Fruit fly (Drosophila melanogaster) S2 (cell line): ENCODE data around the gene Ids.
A peak's percentile ranks its signal among the peaks of the same experiment; 100 is the strongest.

ENCODE experiments used
- CG8478 ChIP-seq: fragments of >200 bp; optimal IDR thresholded peaks from 2 replicates; lab custom pipeline; 2018
- CTCF ChIP-seq, 2 experiments: fragments of >200 bp; optimal IDR thresholded peaks; 2 replicates each; lab custom pipeline; 2018

Ids gene

DNA sequence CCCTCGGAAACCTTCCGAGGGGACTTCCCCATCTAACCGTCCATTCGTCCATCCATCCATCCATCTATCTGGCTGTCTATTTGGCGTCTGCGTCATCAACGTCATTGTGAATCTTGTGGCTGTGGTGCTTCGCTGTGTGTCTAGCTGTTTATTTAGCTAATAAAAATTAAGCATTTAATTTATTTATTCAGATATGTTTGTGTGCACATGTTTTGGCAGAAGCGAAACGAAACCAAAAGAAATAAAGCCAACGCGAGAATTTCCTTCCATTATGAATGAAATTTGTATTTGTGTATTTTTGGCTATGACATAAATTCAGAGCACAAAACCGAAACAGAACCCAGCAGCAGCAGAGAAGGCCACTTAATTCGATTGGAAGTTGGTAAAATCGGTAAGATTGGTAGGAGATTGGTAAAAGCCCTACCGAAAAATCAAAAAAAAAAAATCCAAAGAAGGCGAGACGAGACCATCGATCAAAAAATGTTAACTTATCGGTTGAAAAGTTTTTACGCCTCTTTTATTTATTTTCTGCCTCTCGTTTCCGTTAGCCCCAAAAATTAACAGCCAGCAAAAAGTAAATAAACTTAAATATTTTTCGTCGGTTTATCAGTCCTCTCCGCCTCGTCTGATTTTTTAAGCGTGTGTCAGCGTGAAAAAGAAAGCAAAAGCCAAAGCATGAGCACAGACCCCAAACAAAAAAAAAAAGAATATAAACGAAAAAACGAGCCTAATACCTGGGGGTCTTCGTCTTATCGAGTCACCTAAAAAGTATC lies 36.9 kb downstream of the Ids start:
- no peak for TF ChIP-seq CG8478 (lab: Kevin White, UChicago)
- no peak for TF ChIP-seq CTCF (optimal IDR thresholded peaks at IDR 0.05; lab: Kevin White, UChicago)

DNA sequence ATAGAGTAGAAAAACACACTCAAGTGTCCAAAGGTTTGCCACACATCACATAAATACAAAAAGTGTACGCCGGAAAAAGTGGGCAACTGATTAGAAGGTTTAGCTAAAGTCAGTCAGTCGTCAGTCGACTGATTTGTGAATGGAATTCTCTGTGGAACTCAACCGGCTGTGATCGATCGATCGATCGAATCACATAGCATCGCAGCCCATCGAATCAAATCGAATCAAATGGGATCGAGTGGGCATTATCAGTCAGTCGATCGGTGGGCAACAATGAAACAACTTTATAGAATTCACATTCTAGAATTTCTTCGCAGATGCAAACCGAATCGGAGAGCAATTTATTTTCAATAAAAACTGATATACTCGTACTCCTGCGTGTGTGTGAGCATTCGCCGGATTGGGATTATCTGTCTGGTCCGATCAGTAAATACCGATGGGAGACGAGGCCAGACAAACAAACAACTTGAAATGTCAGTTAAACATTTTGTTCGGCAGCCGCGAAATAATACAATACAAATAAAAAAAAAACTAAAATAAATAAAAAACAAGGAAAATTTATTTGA lies 37.6 kb downstream of the Ids start:
- TF ChIP-seq CTCF (optimal IDR thresholded peaks at IDR 0.05; lab: Kevin White, UChicago) (no peak), CG8478 (lab: Kevin White, UChicago) (no peak)

DNA sequence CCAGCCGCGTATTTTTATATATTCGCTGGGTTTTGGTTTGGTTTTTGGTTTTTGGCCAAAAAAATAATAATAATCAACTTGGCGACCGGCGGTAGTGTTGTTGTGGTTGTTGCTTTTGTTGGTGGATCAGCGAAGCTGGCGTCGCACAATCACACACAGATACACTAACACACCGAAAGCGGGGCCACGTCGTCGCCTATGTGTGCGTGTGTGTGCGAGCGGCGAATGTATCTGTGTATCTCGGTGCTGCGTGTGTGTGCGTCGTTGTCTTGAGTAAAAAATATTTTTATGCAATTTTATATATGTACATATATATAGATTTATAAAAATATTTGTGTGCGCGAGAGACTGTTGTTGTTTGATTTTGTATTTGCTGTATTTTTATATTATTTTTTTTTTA lies 39.1 kb downstream of the Ids start:
- TF ChIP-seq CTCF (optimal IDR thresholded peaks at IDR 0.05; lab: Kevin White, UChicago) (no peak), CG8478 (lab: Kevin White, UChicago) (peak; percentile 2)

- TF ChIP-seq CTCF (optimal IDR thresholded peaks at IDR 0.05; lab: Kevin White, UChicago) (no peak), CG8478 (lab: Kevin White, UChicago) (no peak)
Observed at dm6 chr3L:3417759-3418158, 39.7 kb downstream of the Ids start.

DNA sequence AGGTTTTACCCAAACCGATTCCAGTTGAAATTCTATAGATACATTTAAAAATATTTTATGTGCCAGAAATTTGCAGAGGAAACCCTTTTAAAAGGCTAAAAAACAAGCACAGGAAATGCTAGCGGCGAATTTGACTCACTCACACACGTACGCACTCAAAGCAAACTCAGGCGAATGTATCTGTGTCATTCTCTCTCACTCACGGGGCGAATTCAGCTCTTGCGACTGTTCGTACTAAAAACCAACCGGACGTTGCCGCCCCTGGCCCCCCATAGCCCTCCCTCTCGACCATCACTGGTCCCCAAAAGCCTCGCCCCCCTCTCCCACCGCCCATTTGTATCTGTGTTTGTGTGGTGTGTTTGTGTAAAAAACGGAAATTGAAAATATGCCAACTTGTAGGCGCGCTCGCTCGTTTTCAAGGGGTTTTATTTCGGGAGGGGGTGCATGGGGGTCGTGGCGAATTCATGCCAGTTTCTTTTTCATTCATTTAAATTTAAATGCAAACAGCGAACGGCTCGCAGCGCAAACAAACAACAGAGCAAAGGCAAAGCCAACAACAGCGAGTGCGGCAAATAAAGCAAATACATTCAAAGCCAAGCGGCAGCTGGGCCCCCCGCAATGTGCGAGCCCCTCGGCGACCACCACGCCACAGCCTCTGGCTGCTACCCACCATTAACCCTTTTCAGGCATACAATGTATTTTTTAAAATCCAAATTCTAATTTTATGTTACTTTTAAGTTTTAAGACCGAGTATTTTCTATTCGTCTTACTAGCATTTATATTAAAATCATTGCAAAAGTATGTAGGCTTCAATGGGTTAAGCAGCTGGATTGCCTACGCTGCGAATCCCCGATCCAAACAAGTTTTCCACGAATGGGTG lies 40.4 kb downstream of the Ids start:
- TF ChIP-seq CG8478 (lab: Kevin White, UChicago): peak; percentile 44
- TF ChIP-seq CTCF (optimal IDR thresholded peaks at IDR 0.05; lab: Kevin White, UChicago): no peak

DNA sequence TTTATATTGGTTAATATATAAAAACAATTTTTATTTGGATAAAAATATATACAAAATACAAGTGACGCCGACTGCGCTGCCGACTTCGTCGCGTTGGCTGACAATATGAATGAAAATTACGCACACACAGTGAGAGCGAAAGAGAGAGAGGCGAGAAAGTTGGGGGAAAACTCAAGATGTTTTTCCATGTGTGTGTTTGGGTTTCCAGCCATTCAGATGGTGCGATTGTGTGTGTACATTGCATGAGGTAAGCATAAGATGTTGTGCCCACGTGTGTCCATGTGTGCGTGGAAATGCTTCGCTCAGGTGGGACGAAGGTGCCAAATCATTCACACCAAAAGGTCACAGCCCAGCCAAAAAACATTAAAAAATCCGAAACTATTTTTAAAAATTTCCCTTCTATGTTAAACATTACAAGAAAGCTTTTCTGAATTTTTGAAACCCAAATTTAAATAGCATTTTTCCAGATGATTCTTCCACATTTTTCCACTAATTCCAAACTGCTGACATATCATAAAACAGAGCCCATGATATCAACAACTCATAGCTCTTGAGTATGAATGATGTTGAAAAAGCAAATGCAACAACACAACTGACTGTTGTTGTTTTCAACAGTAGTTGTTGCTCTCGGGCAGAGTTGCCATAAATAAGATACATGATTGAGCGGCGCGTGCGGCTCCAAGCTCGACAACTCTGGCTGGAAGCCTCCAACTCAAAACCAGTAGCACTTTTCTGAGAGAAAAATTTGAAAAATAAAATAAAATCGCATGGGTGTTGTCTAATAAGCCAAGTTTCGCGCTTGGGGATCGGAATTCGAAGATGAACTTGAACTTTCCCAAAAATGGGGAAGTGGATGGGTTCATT lies 41.5 kb downstream of the Ids start:
- no peak for TF ChIP-seq CTCF (optimal IDR thresholded peaks at IDR 0.05; lab: Kevin White, UChicago)
- TF ChIP-seq CG8478 (lab: Kevin White, UChicago): no peak

dm6 chr3L:3420237-3420643 lies 42.2 kb downstream of the Ids start:
- no peak for TF ChIP-seq CG8478 (lab: Kevin White, UChicago)
- TF ChIP-seq CTCF (optimal IDR thresholded peaks at IDR 0.05; lab: Kevin White, UChicago): no peak

- TF ChIP-seq CTCF (optimal IDR thresholded peaks at IDR 0.05; lab: Kevin White, UChicago) (no peak), CG8478 (lab: Kevin White, UChicago) (no peak)
Observed at dm6 chr3L:3420674-3421073, 42.6 kb downstream of the Ids start.

dm6 chr3L:3423006-3423405 lies 44.9 kb downstream of the Ids start:
- no peak for TF ChIP-seq CTCF (optimal IDR thresholded peaks at IDR 0.05; lab: Kevin White, UChicago)
- no peak for TF ChIP-seq CG8478 (lab: Kevin White, UChicago)

DNA sequence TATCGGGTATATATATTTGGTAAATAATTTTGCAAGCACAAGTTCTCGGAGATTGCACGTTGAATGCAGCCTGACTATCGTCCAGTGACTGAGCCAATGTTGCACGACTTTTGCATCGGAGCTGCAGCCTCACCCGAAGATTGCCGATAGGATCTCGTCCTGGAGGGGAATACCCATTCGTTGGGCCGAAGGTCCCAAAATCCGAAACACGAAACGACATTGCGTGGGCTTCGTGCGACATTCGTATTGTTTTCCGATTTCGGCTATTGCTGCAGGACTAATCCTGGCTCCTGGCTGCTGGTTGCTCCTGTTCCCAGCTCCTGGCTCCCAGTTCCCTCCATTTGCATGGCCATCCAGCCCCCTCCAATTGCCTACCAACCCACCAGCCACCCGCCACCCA lies 46.8 kb downstream of the Ids start, which contains the start of gene sty:
Gene sty, minus strand, starts transcription at position 90 of the 400 bp plus-strand sequence.
- TF ChIP-seq CG8478 (lab: Kevin White, UChicago) (no peak), CTCF (optimal IDR thresholded peaks at IDR 0.05; lab: Kevin White, UChicago) (no peak)

dm6 chr3L:3427037-3427436 lies 49.0 kb downstream of the Ids start:
- TF ChIP-seq CG8478 (lab: Kevin White, UChicago): no peak
- no peak for TF ChIP-seq CTCF (optimal IDR thresholded peaks at IDR 0.05; lab: Kevin White, UChicago)
